Fruit fly (Drosophila melanogaster) whole organism, embryonic: Measurements from ENCODE around the gene dally.

Source experiments
- Asciz ChIP-seq: fragments of 200-800 bp; sonication (Bioruptor generic); optimal IDR thresholded peaks from 2 replicates; lab custom pipeline; 2017; ENCODE audit warnings: missing biosample characterization, mild to moderate bottlenecking, missing genetic modification characterization, missing genetic modification reagents
- Bgb ChIP-seq: fragments of 200-800 bp; sonication (Bioruptor generic); IDR thresholded peaks from 2 replicates; pipeline ENCODE4 v1.3.6; 2022; ENCODE audit warnings: missing biosample characterization, missing genetic modification characterization; ENCODE audit not compliant: partially characterized antibody
- CG10147 ChIP-seq: fragments of 200-800 bp; sonication (Bioruptor generic); optimal IDR thresholded peaks from 2 replicates; lab custom pipeline; 2019; ENCODE audit warnings: missing biosample characterization, mild to moderate bottlenecking, missing genetic modification characterization, moderate library complexity
- CG11085 ChIP-seq: fragments of 200-800 bp; sonication (Bioruptor generic); IDR thresholded peaks from 2 replicates; pipeline ENCODE4 v1.3.6; 2022; ENCODE audit warnings: missing biosample characterization, missing genetic modification characterization
- CG11093 ChIP-seq: fragments of 200-800 bp; sonication (Bioruptor generic); IDR thresholded peaks from 3 replicates; pipeline ENCODE4 v1.3.6; 2022; ENCODE audit warnings: missing biosample characterization, missing genetic modification characterization
- CG13624 ChIP-seq: fragments of 200-800 bp; sonication (Bioruptor generic); optimal IDR thresholded peaks from 2 replicates; lab custom pipeline; 2016; ENCODE audit warnings: missing biosample characterization, missing genetic modification characterization
- CG17186 ChIP-seq: fragments of 200-800 bp; sonication (Bioruptor generic); optimal IDR thresholded peaks from 3 replicates; lab custom pipeline; 2017; ENCODE audit warnings: missing biosample characterization, missing genetic modification reagents, missing genetic modification characterization
- CG18476 ChIP-seq: fragments of 200-800 bp; sonication (Bioruptor generic); optimal IDR thresholded peaks from 2 replicates; lab custom pipeline; 2016; ENCODE audit warnings: missing biosample characterization, mild to moderate bottlenecking, missing genetic modification characterization
- CG30020 ChIP-seq: fragments of 200-800 bp; optimal IDR thresholded peaks from 2 replicates; lab custom pipeline; 2019; ENCODE audit warnings: missing biosample characterization, mild to moderate bottlenecking, missing genetic modification characterization, moderate library complexity
- CG30431 ChIP-seq: fragments of 200-800 bp; sonication (Bioruptor generic); optimal IDR thresholded peaks from 2 replicates; lab custom pipeline; 2017; ENCODE audit warnings: missing biosample characterization, missing genetic modification characterization
- CG31441 ChIP-seq: fragments of 200-800 bp; sonication (Bioruptor generic); IDR thresholded peaks from 2 replicates; pipeline ENCODE4 v1.3.6; 2022; ENCODE audit warnings: missing biosample characterization, missing genetic modification characterization
- CG32767 ChIP-seq: fragments of 200-800 bp; sonication (Bioruptor generic); IDR thresholded peaks from 2 replicates; pipeline ENCODE4 v1.3.6; 2022; ENCODE audit warnings: missing biosample characterization, missing genetic modification characterization
- CG42726 ChIP-seq: fragments of 200-800 bp; sonication (Bioruptor generic); IDR thresholded peaks from 2 replicates; pipeline ENCODE4 v1.3.6; 2022; ENCODE audit warnings: missing biosample characterization, missing genetic modification characterization; ENCODE audit not compliant: partially characterized antibody
- CG4730 ChIP-seq: fragments of 200-800 bp; sonication (Bioruptor generic); IDR thresholded peaks from 2 replicates; pipeline ENCODE4 v1.3.6; 2022; ENCODE audit warnings: missing biosample characterization, missing genetic modification characterization
- CG5245 ChIP-seq: fragments of 200-800 bp; sonication (Bioruptor generic); optimal IDR thresholded peaks from 3 replicates; lab custom pipeline; 2016; ENCODE audit warnings: missing biosample characterization, missing genetic modification characterization
- CG6272 ChIP-seq: fragments of 200-800 bp; sonication (Bioruptor generic); IDR thresholded peaks from 2 replicates; pipeline ENCODE4 v1.3.6; 2022; ENCODE audit warnings: missing biosample characterization, missing genetic modification characterization
- CHES-1-like ChIP-seq: fragments of 200-800 bp; sonication (Bioruptor generic); optimal IDR thresholded peaks from 2 replicates; lab custom pipeline; 2016; ENCODE audit warnings: missing biosample characterization, missing genetic modification characterization
- CkIIα-i1 ChIP-seq: fragments of 200-800 bp; sonication (Bioruptor generic); IDR thresholded peaks from 2 replicates; pipeline ENCODE4 v1.3.6; 2022; ENCODE audit warnings: missing biosample characterization, missing genetic modification characterization
- Drgx ChIP-seq: fragments of 200-800 bp; sonication (Bioruptor generic); IDR thresholded peaks from 2 replicates; pipeline ENCODE4 v1.3.6; 2022; ENCODE audit warnings: missing biosample characterization, missing genetic modification characterization
- HLH3B ChIP-seq: fragments of 200-800 bp; sonication (Bioruptor generic); IDR thresholded peaks from 2 replicates; pipeline ENCODE4 v1.3.6; 2022; ENCODE audit warnings: missing biosample characterization, missing genetic modification characterization
- Hmr ChIP-seq: fragments of 200-800 bp; sonication (Bioruptor generic); optimal IDR thresholded peaks from 3 replicates; lab custom pipeline; 2017; ENCODE audit warnings: mild to moderate bottlenecking, missing biosample characterization, missing genetic modification reagents, missing genetic modification characterization
- Hr51 ChIP-seq, 2 experiments: fragments of 200-800 bp; sonication (Bioruptor generic); optimal IDR thresholded peaks; 2 replicates in 1 of 2; 3 replicates in 1 of 2; lab custom pipeline; 2016 to 2018; ENCODE audit warnings: missing biosample characterization in 2 of 2, missing genetic modification characterization in 2 of 2, mild to moderate bottlenecking in 1 of 2, moderate library complexity in 1 of 2
- Hr78 ChIP-seq, 2 experiments: fragments of 200-800 bp in 1 of 2; fragments of >200 bp in 1 of 2; sonication (Bioruptor generic) in 1 of 2; optimal IDR thresholded peaks; 2 replicates each; lab custom pipeline; 2017 to 2019; ENCODE audit warnings: missing biosample characterization in 2 of 2, missing genetic modification characterization in 2 of 2, mild to moderate bottlenecking in 1 of 2, moderate library complexity in 1 of 2
- Lpt ChIP-seq: fragments of >200 bp; optimal IDR thresholded peaks from 2 replicates; lab custom pipeline; 2018; ENCODE audit warnings: missing biosample characterization, missing genetic modification characterization
- MTF-1 ChIP-seq: fragments of 200-800 bp; sonication (Bioruptor generic); optimal IDR thresholded peaks from 2 replicates; lab custom pipeline; 2018; ENCODE audit warnings: missing biosample characterization, mild to moderate bottlenecking, missing genetic modification characterization, borderline replicate concordance
- Mad ChIP-seq: fragments of 200-800 bp; sonication (Bioruptor generic); optimal IDR thresholded peaks from 2 replicates; lab custom pipeline; 2016; ENCODE audit warnings: missing biosample characterization, missing genetic modification characterization
- Neu2 ChIP-seq: fragments of 200-800 bp; sonication (Bioruptor generic); optimal IDR thresholded peaks from 3 replicates; lab custom pipeline; 2016; ENCODE audit warnings: missing biosample characterization, missing genetic modification characterization, borderline replicate concordance
- Oaz ChIP-seq: fragments of 200-800 bp; sonication (Bioruptor generic); IDR thresholded peaks from 2 replicates; pipeline ENCODE4 v1.3.6; 2022; ENCODE audit warnings: missing biosample characterization, missing genetic modification characterization
- Optix ChIP-seq: fragments of 200-800 bp; sonication (Bioruptor generic); IDR thresholded peaks from 3 replicates; pipeline ENCODE4 v1.3.6; 2022; ENCODE audit warnings: missing biosample characterization, missing genetic modification characterization
- PHDP ChIP-seq: fragments of 200-800 bp; sonication (Bioruptor generic); optimal IDR thresholded peaks from 3 replicates; lab custom pipeline; 2018; ENCODE audit warnings: missing biosample characterization, mild to moderate bottlenecking, missing genetic modification characterization, moderate library complexity
- Ravus ChIP-seq: fragments of 200-800 bp; sonication (Bioruptor generic); IDR thresholded peaks from 2 replicates; pipeline ENCODE4 v1.3.6; 2022; ENCODE audit warnings: missing biosample characterization, missing genetic modification characterization
- ara ChIP-seq: fragments of 200-800 bp; sonication (Bioruptor generic); IDR thresholded peaks from 2 replicates; pipeline ENCODE4 v1.3.6; 2022; ENCODE audit warnings: missing biosample characterization, missing genetic modification characterization
- az2 ChIP-seq: fragments of 200-800 bp; sonication (Bioruptor generic); optimal IDR thresholded peaks from 3 replicates; lab custom pipeline; 2016; ENCODE audit warnings: missing biosample characterization, missing genetic modification characterization
- caup ChIP-seq: fragments of 200-800 bp; sonication (Bioruptor generic); optimal IDR thresholded peaks from 3 replicates; lab custom pipeline; 2017; ENCODE audit warnings: missing biosample characterization, mild to moderate bottlenecking, missing genetic modification characterization, moderate library complexity; ENCODE audit not compliant: severe bottlenecking
- chif ChIP-seq, 2 experiments: fragments of 200-800 bp; sonication (Bioruptor generic); optimal IDR thresholded peaks; 3 replicates each; lab custom pipeline; 2016; ENCODE audit warnings: missing biosample characterization in 2 of 2, missing genetic modification characterization in 2 of 2
- fd64A ChIP-seq: fragments of 200-800 bp; sonication (Bioruptor generic); optimal IDR thresholded peaks from 3 replicates; lab custom pipeline; 2018; ENCODE audit warnings: missing biosample characterization, mild to moderate bottlenecking, missing genetic modification characterization
- fd96Cb ChIP-seq: fragments of 200-800 bp; sonication (Bioruptor generic); optimal IDR thresholded peaks from 2 replicates; lab custom pipeline; 2018; ENCODE audit warnings: missing biosample characterization, mild to moderate bottlenecking, missing genetic modification characterization, moderate library complexity
- gcm2 ChIP-seq: fragments of 200-800 bp; sonication (Bioruptor generic); optimal IDR thresholded peaks from 2 replicates; lab custom pipeline; 2016; ENCODE audit warnings: missing biosample characterization, missing genetic modification characterization
- grau ChIP-seq: fragments of 200-800 bp; optimal IDR thresholded peaks from 3 replicates; lab custom pipeline; 2019; ENCODE audit warnings: missing biosample characterization, mild to moderate bottlenecking, missing genetic modification characterization, moderate library complexity
- ken ChIP-seq: fragments of 200-800 bp; sonication (Bioruptor generic); IDR thresholded peaks from 3 replicates; pipeline ENCODE4 v1.3.6; 2022; ENCODE audit warnings: missing biosample characterization, missing genetic modification characterization
- pum ChIP-seq: fragments of 200-800 bp; sonication (Bioruptor generic); optimal IDR thresholded peaks from 2 replicates; lab custom pipeline; 2016; ENCODE audit warnings: missing biosample characterization, missing genetic modification characterization
- rib ChIP-seq: fragments of 200-800 bp; sonication (Bioruptor generic); IDR thresholded peaks from 2 replicates; pipeline ENCODE4 v1.3.6; 2022; ENCODE audit warnings: missing biosample characterization, missing genetic modification characterization
- run ChIP-seq: fragments of 200-800 bp; sonication (Bioruptor generic); optimal IDR thresholded peaks from 3 replicates; lab custom pipeline; 2018; ENCODE audit warnings: missing biosample characterization, mild to moderate bottlenecking, missing genetic modification characterization
- sc ChIP-seq, 3 experiments: fragments of >200 bp in 2 of 3; fragments of 200-800 bp in 1 of 3; sonication (Bioruptor generic) in 1 of 3; optimal IDR thresholded peaks; 2 replicates in 2 of 3; 3 replicates in 1 of 3; lab custom pipeline; 2017; ENCODE audit warnings: mild to moderate bottlenecking in 1 of 3, missing biosample characterization in 1 of 3, missing genetic modification characterization in 1 of 3, missing genetic modification reagents in 1 of 3
- sisA ChIP-seq: fragments of 200-800 bp; sonication (Bioruptor generic); IDR thresholded peaks from 2 replicates; pipeline ENCODE4 v1.3.6; 2022; ENCODE audit warnings: missing biosample characterization, missing genetic modification characterization
- so ChIP-seq: fragments of 200-800 bp; sonication (Bioruptor generic); IDR thresholded peaks from 3 replicates; pipeline ENCODE4 v1.3.6; 2022; ENCODE audit warnings: missing biosample characterization, missing genetic modification characterization
- tll ChIP-seq, 2 experiments: fragments of 200-800 bp in 1 of 2; fragments of >200 bp in 1 of 2; sonication (Bioruptor generic) in 1 of 2; optimal IDR thresholded peaks; 2 replicates each; lab custom pipeline; 2017 to 2019; ENCODE audit warnings: missing biosample characterization in 2 of 2, missing genetic modification characterization in 2 of 2, mild to moderate bottlenecking in 1 of 2, moderate library complexity in 1 of 2
- vvl ChIP-seq: fragments of 200-800 bp; sonication (Bioruptor generic); IDR thresholded peaks from 2 replicates; pipeline ENCODE4 v1.3.6; 2022; ENCODE audit warnings: missing biosample characterization, missing genetic modification characterization

The dally gene

DNA sequence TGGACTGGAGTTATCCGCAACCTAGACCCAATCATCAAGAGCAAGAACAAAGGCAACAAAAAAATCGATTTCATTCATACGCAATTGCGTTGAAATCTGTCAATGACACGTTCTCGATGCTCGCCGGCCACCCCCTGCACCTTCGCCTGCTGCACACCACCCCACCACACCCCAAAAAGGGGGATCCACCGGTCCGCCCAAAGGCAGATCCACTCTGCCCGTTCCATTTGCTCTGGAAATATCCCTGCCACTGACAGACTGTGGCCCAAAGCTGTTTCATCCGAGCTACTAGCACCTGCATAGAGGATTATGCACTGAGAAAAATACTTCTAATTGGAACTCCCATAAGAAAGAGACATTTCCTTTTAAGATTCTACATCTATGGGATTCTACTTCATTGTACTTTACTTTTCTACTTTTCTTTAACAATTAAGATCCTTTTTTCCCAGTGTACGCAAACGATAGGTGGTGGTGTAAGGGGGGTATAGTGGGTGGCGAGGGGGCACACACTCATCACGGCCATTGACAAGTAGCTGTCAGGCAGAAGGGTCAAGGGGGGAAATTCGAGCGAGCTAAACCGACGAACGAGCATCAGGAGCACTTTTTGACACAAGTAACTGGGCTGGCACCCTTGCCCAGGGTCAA, 3.5 kb upstream of the dally start (continued):
- TF ChIP-seq HLH3B (GFP tag; lab: Robert Waterston, UW) = peak; percentile 57; the same call in 1 of the 2 replicates
- peak; percentile 25 for TF ChIP-seq CHES-1-like
- peak; percentile 51 for TF ChIP-seq PHDP (tag; lab: Kevin White, UChicago)
- TF ChIP-seq az2 (GFP tag; lab: Kevin White, UChicago) = peak; percentile 32
- no peak for TF ChIP-seq MTF-1 (GFP tag; lab: Kevin White, UChicago)
- TF ChIP-seq Bgb = no peak
- 0 out of 2 replicates have a peak, but pooled peaks have one; percentile 29 for TF ChIP-seq Drgx (GFP tag; lab: Robert Waterston, UW)
- no peak for TF ChIP-seq sc (optimal IDR thresholded peaks at IDR 0.05; lab: Kevin White, UChicago)
- TF ChIP-seq sc (GFP tag; optimal IDR thresholded peaks at IDR 0.05; lab: Kevin White, UChicago) = peak; percentile 49
- TF ChIP-seq pum (GFP tag; lab: Kevin White, UChicago) = no peak
- TF ChIP-seq Mad (GFP tag; lab: Kevin White, UChicago) = peak; percentile 26
- TF ChIP-seq rib = no peak
- TF ChIP-seq tll (GFP tag; optimal IDR thresholded peaks at IDR 0.05; lab: Kevin White, UChicago) = no peak
- peak; percentile 64; the same call in 2 of the 3 replicates for TF ChIP-seq CG11093
- peak; percentile 20 for TF ChIP-seq fd64A (GFP tag; lab: Kevin White, UChicago)
- TF ChIP-seq Hr78 (GFP tag; optimal IDR thresholded peaks at IDR 0.05; lab: Kevin White, UChicago) = no peak
- no peak for TF ChIP-seq CG17186 (GFP tag; lab: Kevin White, UChicago)
- TF ChIP-seq Hr51 (GFP tag; optimal IDR thresholded peaks at IDR 0.05; lab: Kevin White, UChicago) = peak in 1 of 2 experiments; percentile 47
- no peak for TF ChIP-seq CG6272 (GFP tag; lab: Robert Waterston, UW)
- no peak for TF ChIP-seq Optix
- no peak for TF ChIP-seq CG30020 (tag; lab: Kevin White, UChicago)
- peak; percentile 54 for TF ChIP-seq fd96Cb
- 0 out of 2 replicates have a peak, but pooled peaks have one; percentile 27 for TF ChIP-seq Oaz
- TF ChIP-seq sisA (GFP tag; lab: Robert Waterston, UW) = peak; percentile 75
- no peak for TF ChIP-seq Hmr
- no peak for TF ChIP-seq CG13624
- peak; percentile 50 for TF ChIP-seq ara (GFP tag; lab: Robert Waterston, UW)
- TF ChIP-seq run (tag; lab: Kevin White, UChicago) = no peak
- TF ChIP-seq chif (GFP tag; optimal IDR thresholded peaks at IDR 0.05; lab: Kevin White, UChicago) = peak; percentile 48 to 64
- no peak for TF ChIP-seq CG11085 (GFP tag; lab: Robert Waterston, UW)
- TF ChIP-seq CG18476 (GFP tag; lab: Kevin White, UChicago) = peak; percentile 0
- TF ChIP-seq CG4730 (GFP tag; lab: Robert Waterston, UW) = 0 out of 2 replicates have a peak, but pooled peaks have one; percentile 20
- TF ChIP-seq Neu2 = no peak
- TF ChIP-seq ken (GFP tag; lab: Robert Waterston, UW) = peak; percentile 67; the same call in 2 of the 3 replicates
- no peak for TF ChIP-seq CG42726 (GFP tag; lab: Robert Waterston, UW)
- peak; percentile 29 for TF ChIP-seq CG30431 (GFP tag; lab: Kevin White, UChicago)
- TF ChIP-seq caup (GFP tag; lab: Kevin White, UChicago) = peak; percentile 26
- no peak for TF ChIP-seq CkIIα-i1 (GFP tag; lab: Robert Waterston, UW)
- TF ChIP-seq Ravus (GFP tag; lab: Robert Waterston, UW) = no peak
- no peak for TF ChIP-seq CG32767
- peak; percentile 23; the same call in 1 of the 3 replicates for TF ChIP-seq so
- peak; percentile 8 for TF ChIP-seq Asciz (GFP tag; lab: Kevin White, UChicago)
- peak; percentile 42 for TF ChIP-seq CG31441 (GFP tag; lab: Robert Waterston, UW)
- TF ChIP-seq CG10147 (GFP tag; lab: Kevin White, UChicago) = peak; percentile 11
- peak; percentile 20 for TF ChIP-seq CG5245 (GFP tag; lab: Kevin White, UChicago)
- peak; percentile 55 for TF ChIP-seq vvl
- peak; percentile 46 for TF ChIP-seq grau
- TF ChIP-seq Lpt (GFP tag; lab: Kevin White, UChicago) = no peak
- TF ChIP-seq gcm2 = no peak
